Worm (Caenorhabditis elegans) whole organism, young adult: ENCODE results near the gene F11A5.9.

Experiments
- ama-1 ChIP-seq, 3 experiments: fragments of 150-350 bp in 1 of 3; sonication (generic microtip) in 2 of 3; optimal IDR thresholded peaks; 2 replicates each; lab custom pipeline; 2014 to 2018; ENCODE audit warnings: missing biosample characterization in 2 of 3, missing genetic modification characterization in 2 of 3, missing genetic modification reagents in 2 of 3
- dpl-1 ChIP-seq: fragments of 150-350 bp; optimal IDR thresholded peaks from 2 replicates; lab custom pipeline; 2014; ENCODE audit warnings: missing biosample characterization, missing genetic modification reagents, missing genetic modification characterization

DNA sequence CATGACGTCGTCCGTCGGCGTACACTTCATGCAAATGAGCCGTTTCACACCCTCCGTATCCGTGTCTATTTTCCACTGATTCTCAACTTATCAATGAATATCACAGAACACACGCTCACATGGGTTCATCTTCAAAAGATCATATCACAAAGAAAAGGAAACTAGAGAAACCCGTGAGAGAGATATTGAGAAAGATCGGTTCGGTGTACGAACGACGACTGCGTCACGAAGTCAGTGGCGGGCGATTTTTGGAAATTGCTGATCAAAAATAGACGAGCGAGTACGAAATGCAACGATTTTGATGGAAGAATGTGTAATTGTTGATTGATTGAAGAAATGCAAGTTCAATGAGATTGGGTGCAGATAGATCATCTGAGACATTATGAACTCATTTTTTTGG, 1.4 kb upstream of the F11A5.9 start:
- no peak for TF ChIP-seq dpl-1 (GFP tag; lab: Kevin White, UChicago)
- no peak for TF ChIP-seq ama-1 (optimal IDR thresholded peaks at IDR 0.05; lab: Kevin White, UChicago)
- no peak for TF ChIP-seq ama-1 (GFP tag; optimal IDR thresholded peaks at IDR 0.05; lab: Kevin White, UChicago)
